Fruit fly (Drosophila melanogaster) whole organism: ENCODE data around the gene Sptz.

Source experiments
- CG8478 ChIP-seq: fragments of >200 bp; optimal IDR thresholded peaks from 2 replicates; lab custom pipeline; 2018; ENCODE audit warnings: inconsistent platforms
- pan ChIP-seq: fragments of >200 bp; optimal IDR thresholded peaks from 2 replicates; lab custom pipeline; 2017

DNA sequence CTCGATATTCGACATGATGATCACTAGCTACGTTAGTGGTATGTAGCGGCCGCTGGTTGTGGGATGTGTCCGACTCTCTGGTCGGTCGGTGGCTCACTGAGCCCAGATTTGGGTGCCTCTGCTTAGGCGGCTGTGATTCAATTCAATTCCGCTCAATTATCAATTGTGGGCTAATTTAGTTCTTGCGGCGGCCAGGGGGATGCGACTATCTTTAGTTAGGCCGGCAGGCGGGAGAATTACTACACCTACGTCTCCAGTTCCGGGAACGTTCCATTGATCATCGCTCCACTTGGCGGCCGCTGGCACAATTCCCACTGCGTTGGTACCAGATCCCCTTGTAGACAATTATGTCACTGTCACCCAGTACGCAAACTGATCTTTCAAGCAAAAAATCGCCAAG lies 3.3 kb upstream of the Sptz start, which contains the start of the genes bumpel and CG45676:
- no peak for TF ChIP-seq pan (lab: Kevin White, UChicago)
- no peak for TF ChIP-seq CG8478 (lab: Kevin White, UChicago)
